Worm (Caenorhabditis elegans): ENCODE measurements around the gene lipl-3.

The lipl-3 gene

ce11 chrV:534176-534575, 10.2 kb upstream of the lipl-3 start, which contains the start of gene nhr-132:
Gene nhr-132, plus strand, starts transcription at chrV:534446.
- no peak for TF ChIP-seq hlh-13 (GFP tag; optimal IDR thresholded peaks at IDR 0.05)
- TF ChIP-seq fax-1 (tag; optimal IDR thresholded peaks at IDR 0.05), result no peak
- TF ChIP-seq tbx-7 (tag; optimal IDR thresholded peaks at IDR 0.05), result no peak
- TF ChIP-seq elt-2 (tag; optimal IDR thresholded peaks at IDR 0.05), result peak; percentile 21
- no peak for TF ChIP-seq pha-2 (tag; optimal IDR thresholded peaks at IDR 0.05)
- TF ChIP-seq nfya-1 (tag; optimal IDR thresholded peaks at IDR 0.05), result peak; percentile 14
- no peak for TF ChIP-seq nhr-232 (tag; optimal IDR thresholded peaks at IDR 0.05)
- TF ChIP-seq pha-4 (tag; optimal IDR thresholded peaks at IDR 0.05), result no peak
- TF ChIP-seq ceh-48 (tag; optimal IDR thresholded peaks at IDR 0.05), result no peak
- no peak for TF ChIP-seq syd-9 (tag; optimal IDR thresholded peaks at IDR 0.05)

- TF ChIP-seq pros-1 (tag; optimal IDR thresholded peaks at IDR 0.05), result no peak
- no peak for TF ChIP-seq unc-86 (tag; optimal IDR thresholded peaks at IDR 0.05)
- TF ChIP-seq hlh-15 (tag; optimal IDR thresholded peaks at IDR 0.05), result no peak
- no peak for TF ChIP-seq ceh-9 (tag; optimal IDR thresholded peaks at IDR 0.05)
- no peak for TF ChIP-seq K02D7.2 (tag; optimal IDR thresholded peaks at IDR 0.05)
- no peak for TF ChIP-seq pha-2 (tag; optimal IDR thresholded peaks at IDR 0.05)
- TF ChIP-seq hlh-6 (tag; optimal IDR thresholded peaks at IDR 0.05), result no peak
- TF ChIP-seq ceh-30 (tag; optimal IDR thresholded peaks at IDR 0.05), result no peak
- no peak for TF ChIP-seq fax-1 (tag; optimal IDR thresholded peaks at IDR 0.05)
- TF ChIP-seq sox-4 (tag; optimal IDR thresholded peaks at IDR 0.05), result no peak
- TF ChIP-seq sox-2 (GFP tag; IDR thresholded peaks at IDR 0.05), result no peak
- TF ChIP-seq nhr-11 (tag; optimal IDR thresholded peaks at IDR 0.05), result no peak
- no peak for TF ChIP-seq ceh-18 (tag; optimal IDR thresholded peaks at IDR 0.05)
- no peak for TF ChIP-seq fkh-6 (tag; optimal IDR thresholded peaks at IDR 0.05)
- no peak for TF ChIP-seq dve-1 (tag; optimal IDR thresholded peaks at IDR 0.05)
- no peak for TF ChIP-seq hlh-13 (GFP tag; optimal IDR thresholded peaks at IDR 0.05)
- no peak for TF ChIP-seq pqm-1 (tag; optimal IDR thresholded peaks at IDR 0.05)
- no peak for TF ChIP-seq unc-3 (GFP tag; conservative IDR thresholded peaks at IDR 0.05)
- no peak for TF ChIP-seq unc-3 (tag; optimal IDR thresholded peaks at IDR 0.05)
- TF ChIP-seq hlh-30 (tag; optimal IDR thresholded peaks at IDR 0.05; ENCODE audit: insufficient read depth), result no peak
- peak; percentile 38 for TF ChIP-seq tbx-2 (tag; optimal IDR thresholded peaks at IDR 0.05)
- no peak for TF ChIP-seq ceh-22 (tag; optimal IDR thresholded peaks at IDR 0.05)
- no peak for TF ChIP-seq Y22D7AL.16 (tag; optimal IDR thresholded peaks at IDR 0.05)
- TF ChIP-seq unc-55 (GFP tag; optimal IDR thresholded peaks at IDR 0.05), result peak; percentile 67
- peak; percentile 72 for TF ChIP-seq elt-2 (tag; optimal IDR thresholded peaks at IDR 0.05)
- TF ChIP-seq ceh-31 (tag; optimal IDR thresholded peaks at IDR 0.05), result peak; percentile 38
- no peak for TF ChIP-seq ceh-19 (GFP tag; optimal IDR thresholded peaks at IDR 0.05)
- no peak for TF ChIP-seq syd-9 (tag; optimal IDR thresholded peaks at IDR 0.05)
- TF ChIP-seq pha-4 (tag; optimal IDR thresholded peaks at IDR 0.05), result no peak
- no peak for TF ChIP-seq che-1 (tag; optimal IDR thresholded peaks at IDR 0.05)
- no peak for TF ChIP-seq tbx-7 (tag; optimal IDR thresholded peaks at IDR 0.05)
- no peak for TF ChIP-seq lin-11 (tag; optimal IDR thresholded peaks at IDR 0.05)
- TF ChIP-seq C08G9.2 (tag; optimal IDR thresholded peaks at IDR 0.05), result no peak
- TF ChIP-seq nhr-232 (tag; optimal IDR thresholded peaks at IDR 0.05), result no peak
- no peak for TF ChIP-seq eyg-1 (tag; optimal IDR thresholded peaks at IDR 0.05)
- peak; percentile 21 for TF ChIP-seq pax-1 (tag; optimal IDR thresholded peaks at IDR 0.05)
- TF ChIP-seq nfya-1 (tag; optimal IDR thresholded peaks at IDR 0.05), result peak; percentile 34
- TF ChIP-seq T23F11.4 (GFP tag; optimal IDR thresholded peaks at IDR 0.05), result no peak
- TF ChIP-seq ahr-1 (tag; optimal IDR thresholded peaks at IDR 0.05), result no peak
- no peak for TF ChIP-seq sdc-2 (tag; optimal IDR thresholded peaks at IDR 0.05)
Measured at ce11 chrV:532046-532445, 8.0 kb upstream of the lipl-3 start, which contains the start of gene nhr-58. Gene nhr-58, plus strand, starts transcription at chrV:532259.

- TF ChIP-seq ceh-31 (tag; optimal IDR thresholded peaks at IDR 0.05) (no peak), ceh-9 (tag; optimal IDR thresholded peaks at IDR 0.05) (no peak), ttx-3 (tag; optimal IDR thresholded peaks at IDR 0.05) (no peak), lin-11 (tag; optimal IDR thresholded peaks at IDR 0.05) (no peak), ets-4 (tag; optimal IDR thresholded peaks at IDR 0.05) (no peak), C38D4.7 (GFP tag; optimal IDR thresholded peaks at IDR 0.05) (no peak), elt-4 (tag; optimal IDR thresholded peaks at IDR 0.05) (no peak), pha-2 (tag; optimal IDR thresholded peaks at IDR 0.05) (no peak), gmeb-2 (tag; optimal IDR thresholded peaks at IDR 0.05) (no peak), unc-86 (tag; optimal IDR thresholded peaks at IDR 0.05) (no peak), ama-1 (optimal IDR thresholded peaks at IDR 0.05) (no peak)
Measured at ce11 chrV:527602-528001, 3.6 kb upstream of the lipl-3 start, which contains the start of gene srw-108. Gene srw-108, plus strand, starts transcription at chrV:527902.
